Worm (Caenorhabditis elegans): ENCODE data around the gene Y39G8B.7.

The Y39G8B.7 gene

DNA sequence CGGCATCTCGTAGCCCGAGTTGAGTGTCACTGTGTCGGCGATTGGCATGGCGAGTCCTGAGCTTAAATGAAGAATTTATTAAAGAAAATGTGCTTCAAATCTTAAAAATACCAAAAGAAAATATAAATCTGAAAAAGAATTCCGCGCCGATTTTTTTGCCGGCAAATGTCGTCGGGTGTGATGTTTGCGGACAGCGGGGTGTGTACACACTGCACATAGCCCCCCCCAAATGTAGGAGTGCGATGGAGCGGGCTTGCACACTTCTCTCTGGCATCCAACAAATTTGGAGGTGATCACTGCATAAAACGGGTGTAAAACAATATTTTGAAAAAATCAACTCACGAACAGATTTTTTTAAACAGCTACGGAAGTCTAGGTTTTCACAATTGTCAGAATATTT, 18.7 kb downstream of the Y39G8B.7 start, which contains the start of gene Y39G8B.2 (continued):
- TF ChIP-seq nhr-76 (tag; optimal IDR thresholded peaks at IDR 0.05): no peak
- peak; percentile 46; the same call in 1 of the 2 replicates for TF ChIP-seq ceh-88 (GFP tag; IDR thresholded peaks at IDR 0.05)
- TF ChIP-seq nhr-47 (tag; optimal IDR thresholded peaks at IDR 0.05): peak; percentile 86
- TF ChIP-seq sup-37 (GFP tag; optimal IDR thresholded peaks at IDR 0.05): no peak
- no peak for TF ChIP-seq unc-62 (GFP tag; optimal IDR thresholded peaks at IDR 0.05)
- TF ChIP-seq nhr-90 (tag; optimal IDR thresholded peaks at IDR 0.05; ENCODE audit: poor library complexity): peak; percentile 69
- peak; percentile 69 for TF ChIP-seq xbp-1 (tag; optimal IDR thresholded peaks at IDR 0.05)
- TF ChIP-seq efl-1 (optimal IDR thresholded peaks at IDR 0.05): peak; percentile 89 to 91
- peak; percentile 86 to 98 for TF ChIP-seq efl-1 (GFP tag; optimal IDR thresholded peaks at IDR 0.05 in 1 of 2)
- no peak for TF ChIP-seq sox-4 (tag; optimal IDR thresholded peaks at IDR 0.05)
- peak; percentile 79 for TF ChIP-seq jun-1 (tag; optimal IDR thresholded peaks at IDR 0.05)
- peak; percentile 80 for TF ChIP-seq isw-1 (GFP tag; IDR thresholded peaks at IDR 0.05)
- no peak for TF ChIP-seq sptf-1 (tag; optimal IDR thresholded peaks at IDR 0.05)
- no peak for TF ChIP-seq lin-39 (tag; optimal IDR thresholded peaks at IDR 0.05)
- peak; percentile 83 for TF ChIP-seq nhr-19 (GFP tag; conservative IDR thresholded peaks at IDR 0.05)
- peak; percentile 88 for TF ChIP-seq nhr-71 (tag; optimal IDR thresholded peaks at IDR 0.05)
- no peak for TF ChIP-seq ceh-90 (tag; optimal IDR thresholded peaks at IDR 0.05)
- peak; percentile 23; the same call in 1 of the 2 replicates for TF ChIP-seq unc-98 (GFP tag; IDR thresholded peaks at IDR 0.05)
- TF ChIP-seq rnt-1 (tag; optimal IDR thresholded peaks at IDR 0.05): peak; percentile 90
- TF ChIP-seq nhr-11 (tag; optimal IDR thresholded peaks at IDR 0.05): no peak
- TF ChIP-seq zag-1 (tag; optimal IDR thresholded peaks at IDR 0.05): no peak
- peak; percentile 86 for TF ChIP-seq nhr-20 (tag; optimal IDR thresholded peaks at IDR 0.05)
- peak; percentile 37 for TF ChIP-seq elt-2 (tag; optimal IDR thresholded peaks at IDR 0.05)
- peak; percentile 83 to 88 (median 86) for TF ChIP-seq dpl-1 (GFP tag; optimal IDR thresholded peaks at IDR 0.05)
- no peak for TF ChIP-seq ets-5 (GFP tag; IDR thresholded peaks at IDR 0.05)
- peak; percentile 99 for TF ChIP-seq F16B12.6 (tag; optimal IDR thresholded peaks at IDR 0.05)
- peak; percentile 92 for TF ChIP-seq mep-1 (tag; optimal IDR thresholded peaks at IDR 0.05)
- peak; percentile 96 for TF ChIP-seq lin-15B (tag; optimal IDR thresholded peaks at IDR 0.05)
- no peak for TF ChIP-seq ceh-63 (GFP tag; optimal IDR thresholded peaks at IDR 0.05)
- no peak for TF ChIP-seq mef-2 (tag; optimal IDR thresholded peaks at IDR 0.05)
- peak; percentile 58 for TF ChIP-seq egl-13 (tag; optimal IDR thresholded peaks at IDR 0.05)
- TF ChIP-seq lin-35 (GFP tag; optimal IDR thresholded peaks at IDR 0.05): peak; percentile 90 to 92
- peak; percentile 23 for TF ChIP-seq zip-4 (GFP tag; optimal IDR thresholded peaks at IDR 0.05)
- TF ChIP-seq unc-86 (tag; optimal IDR thresholded peaks at IDR 0.05): peak; percentile 77
- peak; percentile 90 to 92 for TF ChIP-seq lsy-2 (tag; optimal IDR thresholded peaks at IDR 0.05)
- peak; percentile 82 for TF ChIP-seq fkh-8 (tag; optimal IDR thresholded peaks at IDR 0.05)
- TF ChIP-seq fkh-10 (GFP tag; optimal IDR thresholded peaks at IDR 0.05): peak; percentile 65

DNA sequence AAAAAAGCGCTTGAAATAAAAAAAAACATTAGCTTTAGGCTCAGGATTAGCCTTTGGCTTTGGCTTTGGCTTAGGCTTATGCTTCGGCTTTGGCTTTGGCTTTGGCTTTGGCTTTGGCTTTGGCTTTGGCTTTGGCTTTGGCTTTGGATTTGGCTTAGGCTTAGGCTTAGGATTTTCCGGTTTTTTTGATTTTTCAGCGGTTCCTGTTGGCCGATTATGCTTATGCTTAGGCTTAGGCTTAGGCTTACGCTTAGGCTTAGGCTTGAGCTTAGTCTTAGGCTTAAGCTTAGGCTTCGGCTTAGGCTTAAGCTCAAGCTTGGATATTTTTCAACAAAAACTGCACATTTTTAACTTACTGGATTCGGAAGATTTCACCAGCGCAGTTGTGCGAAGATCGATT, 20.7 kb downstream of the Y39G8B.7 start:
- no peak for TF ChIP-seq pag-3 (tag; optimal IDR thresholded peaks at IDR 0.05; ENCODE audit: borderline replicate concordance, insufficient read depth)
- TF ChIP-seq mab-9 (GFP tag; IDR thresholded peaks at IDR 0.05): no peak
- TF ChIP-seq nhr-237 (tag; optimal IDR thresholded peaks at IDR 0.05): no peak
- no peak for TF ChIP-seq xbp-1 (tag; optimal IDR thresholded peaks at IDR 0.05)
- TF ChIP-seq egl-27 (tag; optimal IDR thresholded peaks at IDR 0.05): no peak

DNA sequence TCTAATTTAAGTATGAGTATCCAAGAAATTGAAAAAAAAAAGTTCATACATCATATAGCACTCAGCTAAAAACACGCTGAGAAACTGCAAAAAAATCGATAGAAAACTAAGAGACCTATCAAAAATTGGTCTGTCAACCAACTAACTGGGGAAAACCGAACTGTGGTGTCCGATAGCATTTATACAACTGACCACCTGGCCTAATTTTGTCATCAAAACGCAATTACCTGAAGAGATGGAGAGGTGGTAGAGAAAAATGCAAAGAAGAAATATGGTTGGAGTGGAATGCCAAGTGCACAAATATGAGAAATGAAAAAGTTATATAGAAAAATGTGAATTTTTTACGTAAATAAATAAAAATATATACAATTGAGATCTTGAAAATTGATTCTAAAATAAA, 21.3 kb downstream of the Y39G8B.7 start, which contains the start of gene Y39G8B.1:
Gene Y39G8B.1, minus strand, starts transcription at position 299 of the 400 bp plus-strand sequence.
- peak; percentile 58 for TF ChIP-seq blmp-1 (tag; optimal IDR thresholded peaks at IDR 0.05)
- no peak for TF ChIP-seq hlh-4 (tag; optimal IDR thresholded peaks at IDR 0.05)
- no peak for TF ChIP-seq dsc-1 (tag; optimal IDR thresholded peaks at IDR 0.05)
- TF ChIP-seq elt-3 (tag; optimal IDR thresholded peaks at IDR 0.05): no peak
- no peak for TF ChIP-seq efl-3 (GFP tag; optimal IDR thresholded peaks at IDR 0.05)
- TF ChIP-seq unc-86 (tag; optimal IDR thresholded peaks at IDR 0.05): no peak
- peak; percentile 1 for TF ChIP-seq skn-1 (tag; optimal IDR thresholded peaks at IDR 0.05)
- TF ChIP-seq lin-35 (GFP tag; optimal IDR thresholded peaks at IDR 0.05): peak in 1 of 2 experiments; percentile 33
- peak in 1 of 3 experiments; percentile 9 for TF ChIP-seq dpl-1 (GFP tag; optimal IDR thresholded peaks at IDR 0.05)
- TF ChIP-seq fkh-10 (GFP tag; optimal IDR thresholded peaks at IDR 0.05): no peak
- no peak for TF ChIP-seq lin-15B (tag; optimal IDR thresholded peaks at IDR 0.05)
- TF ChIP-seq nhr-28 (tag; optimal IDR thresholded peaks at IDR 0.05): no peak
- TF ChIP-seq lsy-2 (tag; optimal IDR thresholded peaks at IDR 0.05): peak in 1 of 2 experiments; percentile 7
- TF ChIP-seq ztf-11 (tag; optimal IDR thresholded peaks at IDR 0.05): no peak
- no peak for TF ChIP-seq efl-1 (optimal IDR thresholded peaks at IDR 0.05)
- no peak for TF ChIP-seq efl-1 (GFP tag; optimal IDR thresholded peaks at IDR 0.05 in 1 of 2)
- TF ChIP-seq alr-1 (tag; optimal IDR thresholded peaks at IDR 0.05; ENCODE audit: borderline replicate concordance): no peak
- no peak for TF ChIP-seq xbp-1 (tag; optimal IDR thresholded peaks at IDR 0.05)
- no peak for TF ChIP-seq unc-98 (GFP tag; IDR thresholded peaks at IDR 0.05)
- no peak for TF ChIP-seq ets-5 (GFP tag; IDR thresholded peaks at IDR 0.05)

Data from whole organism, L1 larva.